Worm (Caenorhabditis elegans) whole organism, L1 larva: ENCODE measurements around the gene art-1.

ENCODE experiments used
- C04F5.9 ChIP-seq: sonication (generic microtip); optimal IDR thresholded peaks from 2 replicates; lab custom pipeline; 2016; ENCODE audit warnings: missing genetic modification characterization, missing compliant biosample characterization
- C34B4.2 ChIP-seq: sonication (generic microtip); optimal IDR thresholded peaks from 2 replicates; lab custom pipeline; 2017; ENCODE audit warnings: mild to moderate bottlenecking, missing genetic modification characterization, missing compliant biosample characterization
- F16B12.6 ChIP-seq: fragments of 150-350 bp; optimal IDR thresholded peaks from 2 replicates; lab custom pipeline; 2014; ENCODE audit warnings: missing biosample characterization, missing genetic modification characterization
- alr-1 ChIP-seq: fragments of 200-800 bp; sonication (Bioruptor generic); optimal IDR thresholded peaks from 2 replicates; lab custom pipeline; 2018; ENCODE audit warnings: borderline replicate concordance, mild to moderate bottlenecking, missing genetic modification characterization, missing compliant biosample characterization
- ama-1 ChIP-seq: fragments of 150-350 bp; optimal IDR thresholded peaks from 2 replicates; lab custom pipeline; 2014
- ceh-63 ChIP-seq: fragments of 200-800 bp; sonication (Bioruptor generic); optimal IDR thresholded peaks from 2 replicates; lab custom pipeline; 2018; ENCODE audit warnings: mild to moderate bottlenecking, missing genetic modification characterization, missing compliant biosample characterization
- ceh-8 ChIP-seq: fragments of 200-800 bp; sonication (Bioruptor generic); optimal IDR thresholded peaks from 2 replicates; lab custom pipeline; 2018; ENCODE audit warnings: mild to moderate bottlenecking, missing genetic modification characterization, moderate library complexity, missing compliant biosample characterization
- ceh-88 ChIP-seq: fragments of 200-800 bp; sonication (Bioruptor generic); IDR thresholded peaks from 2 replicates; pipeline ENCODE4 v1.3.6; 2022; ENCODE audit warnings: missing genetic modification characterization, missing compliant biosample characterization
- dpl-1 ChIP-seq, 3 experiments: fragments of 150-350 bp in 2 of 3; sonication (generic microtip) in 1 of 3; optimal IDR thresholded peaks; 2 replicates each; lab custom pipeline; 2014 to 2017; ENCODE audit warnings: missing biosample characterization in 3 of 3, missing genetic modification characterization in 3 of 3, missing genetic modification reagents in 3 of 3
- dsc-1 ChIP-seq: sonication (generic microtip); optimal IDR thresholded peaks from 2 replicates; lab custom pipeline; 2016; ENCODE audit warnings: mild to moderate bottlenecking, missing genetic modification characterization, missing compliant biosample characterization
- efl-3 ChIP-seq: fragments of 200-800 bp; sonication (Bioruptor generic); optimal IDR thresholded peaks from 2 replicates; lab custom pipeline; 2018; ENCODE audit warnings: mild to moderate bottlenecking, missing genetic modification characterization, missing compliant biosample characterization
- egl-13 ChIP-seq: sonication (generic microtip); optimal IDR thresholded peaks from 2 replicates; lab custom pipeline; 2016; ENCODE audit warnings: missing genotype, missing genetic modification reagents, missing genetic modification characterization, missing compliant biosample characterization
- egl-27 ChIP-seq, 2 experiments: fragments of 150-350 bp in 1 of 2; sonication (generic microtip); optimal IDR thresholded peaks; 3 replicates each; lab custom pipeline; 2017 to 2018; ENCODE audit warnings: missing biosample characterization in 2 of 2, missing genetic modification characterization in 2 of 2, missing genetic modification reagents in 2 of 2
- elt-2 ChIP-seq: sonication (generic microtip); optimal IDR thresholded peaks from 2 replicates; lab custom pipeline; 2016; ENCODE audit warnings: missing genetic modification characterization, mild to moderate bottlenecking, inconsistent platforms, missing compliant biosample characterization, missing genetic modification reagents
- elt-3 ChIP-seq, 6 experiments: fragments of 150-350 bp in 1 of 6; sonication (generic microtip); optimal IDR thresholded peaks; 2 replicates each; lab custom pipeline; 2017 to 2018; ENCODE audit warnings: missing biosample characterization in 6 of 6, missing genetic modification characterization in 6 of 6, inconsistent platforms in 1 of 6
- ets-5 ChIP-seq: fragments of 200-800 bp; sonication (Bioruptor generic); IDR thresholded peaks from 2 replicates; pipeline ENCODE4 v1.3.6; 2022; ENCODE audit warnings: missing genetic modification characterization, missing compliant biosample characterization
- fkh-4 ChIP-seq: sonication (generic microtip); optimal IDR thresholded peaks from 2 replicates; lab custom pipeline; 2016; ENCODE audit warnings: missing compliant biosample characterization, missing genetic modification characterization, borderline replicate concordance
- fkh-8 ChIP-seq: sonication (generic microtip); optimal IDR thresholded peaks from 2 replicates; lab custom pipeline; 2016; ENCODE audit warnings: mild to moderate bottlenecking, missing genetic modification characterization, missing compliant biosample characterization
- grh-1 ChIP-seq: fragments of 200-800 bp; sonication (Bioruptor generic); IDR thresholded peaks from 2 replicates; pipeline ENCODE4 v1.3.6; 2022; ENCODE audit warnings: missing genetic modification reagents, missing genetic modification characterization, missing compliant biosample characterization
- irx-1 ChIP-seq: sonication (generic microtip); optimal IDR thresholded peaks from 2 replicates; lab custom pipeline; 2016; ENCODE audit warnings: missing genetic modification characterization, missing compliant biosample characterization
- jun-1 ChIP-seq: fragments of 150-350 bp; optimal IDR thresholded peaks from 2 replicates; lab custom pipeline; 2014; ENCODE audit warnings: missing biosample characterization, missing genetic modification reagents, missing genetic modification characterization
- lin-14 ChIP-seq: fragments of 200-800 bp; sonication (Bioruptor generic); optimal IDR thresholded peaks from 2 replicates; lab custom pipeline; 2018; ENCODE audit warnings: mild to moderate bottlenecking, missing genetic modification characterization, moderate library complexity, missing compliant biosample characterization
- lin-39 ChIP-seq: fragments of 150-350 bp; optimal IDR thresholded peaks from 2 replicates; lab custom pipeline; 2014; ENCODE audit warnings: missing biosample characterization, missing genetic modification reagents, missing genetic modification characterization
- mab-9 ChIP-seq: fragments of 200-800 bp; sonication (Bioruptor generic); IDR thresholded peaks from 2 replicates; pipeline ENCODE4 v1.3.6; 2022; ENCODE audit warnings: missing genetic modification reagents, missing genetic modification characterization, missing compliant biosample characterization
- mef-2 ChIP-seq: fragments of 150-350 bp; optimal IDR thresholded peaks from 2 replicates; lab custom pipeline; 2014; ENCODE audit warnings: missing biosample characterization, missing genetic modification characterization
- nhr-12 ChIP-seq: sonication (generic microtip); optimal IDR thresholded peaks from 2 replicates; lab custom pipeline; 2017; ENCODE audit warnings: missing biosample characterization, missing genetic modification characterization
- nhr-19 ChIP-seq: fragments of 200-800 bp; sonication (Bioruptor generic); conservative IDR thresholded peaks from 2 replicates; pipeline ENCODE4 v1.3.6; 2022; ENCODE audit warnings: missing genetic modification characterization, missing compliant biosample characterization
- nhr-20 ChIP-seq: sonication (generic microtip); optimal IDR thresholded peaks from 2 replicates; lab custom pipeline; 2016; ENCODE audit warnings: mild to moderate bottlenecking, missing genetic modification characterization, missing compliant biosample characterization
- nhr-237 ChIP-seq: fragments of 150-350 bp; optimal IDR thresholded peaks from 2 replicates; lab custom pipeline; 2014; ENCODE audit warnings: missing biosample characterization, missing genetic modification characterization
- nhr-28 ChIP-seq: fragments of 150-350 bp; optimal IDR thresholded peaks from 2 replicates; lab custom pipeline; 2014; ENCODE audit warnings: missing biosample characterization, missing genetic modification characterization
- nhr-47 ChIP-seq: sonication (generic microtip); optimal IDR thresholded peaks from 2 replicates; lab custom pipeline; 2016; ENCODE audit warnings: mild to moderate bottlenecking, missing genetic modification characterization, moderate library complexity, missing compliant biosample characterization
- nhr-71 ChIP-seq: sonication (generic microtip); optimal IDR thresholded peaks from 2 replicates; lab custom pipeline; 2016; ENCODE audit warnings: mild to moderate bottlenecking, missing genetic modification characterization, moderate library complexity, missing compliant biosample characterization
- nhr-76 ChIP-seq: sonication (generic microtip); optimal IDR thresholded peaks from 2 replicates; lab custom pipeline; 2017; ENCODE audit warnings: missing biosample characterization, missing genetic modification characterization
- nhr-77 ChIP-seq: fragments of 150-350 bp; optimal IDR thresholded peaks from 2 replicates; lab custom pipeline; 2014; ENCODE audit warnings: missing biosample characterization, missing genetic modification characterization
- nhr-84 ChIP-seq: sonication (generic microtip); optimal IDR thresholded peaks from 2 replicates; lab custom pipeline; 2017; ENCODE audit warnings: missing biosample characterization, missing genetic modification characterization
- nhr-90 ChIP-seq: sonication (generic microtip); optimal IDR thresholded peaks from 2 replicates; lab custom pipeline; 2016; ENCODE audit warnings: mild to moderate bottlenecking, missing genetic modification characterization, missing compliant biosample characterization; ENCODE audit not compliant: poor library complexity
- pax-3 ChIP-seq: fragments of 200-800 bp; sonication (Bioruptor generic); optimal IDR thresholded peaks from 2 replicates; lab custom pipeline; 2018; ENCODE audit warnings: mild to moderate bottlenecking, missing genetic modification characterization, moderate library complexity, missing compliant biosample characterization
- pqm-1 ChIP-seq: sonication (generic microtip); optimal IDR thresholded peaks from 3 replicates; lab custom pipeline; 2017; ENCODE audit warnings: missing biosample characterization, missing genetic modification characterization
- rnt-1 ChIP-seq: sonication (generic microtip); optimal IDR thresholded peaks from 2 replicates; lab custom pipeline; 2016; ENCODE audit warnings: mild to moderate bottlenecking, missing genetic modification characterization, moderate library complexity, missing compliant biosample characterization
- snpc-4 ChIP-seq: fragments of 150-350 bp; optimal IDR thresholded peaks from 2 replicates; lab custom pipeline; 2014; ENCODE audit warnings: missing biosample characterization, missing genetic modification characterization
- snu-23 ChIP-seq: sonication (generic microtip); optimal IDR thresholded peaks from 2 replicates; lab custom pipeline; 2016; ENCODE audit warnings: missing genetic modification characterization, missing compliant biosample characterization
- sox-4 ChIP-seq: sonication (generic microtip); optimal IDR thresholded peaks from 2 replicates; lab custom pipeline; 2016; ENCODE audit warnings: missing genetic modification characterization, missing compliant biosample characterization
- sptf-1 ChIP-seq: fragments of 150-350 bp; optimal IDR thresholded peaks from 2 replicates; lab custom pipeline; 2014; ENCODE audit warnings: missing biosample characterization, missing genetic modification characterization
- sup-37 ChIP-seq: fragments of 200-800 bp; sonication (Bioruptor generic); optimal IDR thresholded peaks from 2 replicates; lab custom pipeline; 2018; ENCODE audit warnings: mild to moderate bottlenecking, missing genetic modification characterization, missing compliant biosample characterization
- tbx-2 ChIP-seq: sonication (generic microtip); optimal IDR thresholded peaks from 2 replicates; lab custom pipeline; 2016; ENCODE audit warnings: missing genetic modification characterization, missing compliant biosample characterization
- tlp-1 ChIP-seq: fragments of 150-350 bp; optimal IDR thresholded peaks from 2 replicates; lab custom pipeline; 2014; ENCODE audit warnings: missing biosample characterization, missing genetic modification characterization
- unc-130 ChIP-seq: fragments of 150-350 bp; optimal IDR thresholded peaks from 2 replicates; lab custom pipeline; 2017; ENCODE audit warnings: missing biosample characterization, missing genetic modification characterization, inconsistent platforms
- unc-30 ChIP-seq: sonication (generic microtip); optimal IDR thresholded peaks from 2 replicates; lab custom pipeline; 2017; ENCODE audit warnings: missing biosample characterization, missing genetic modification characterization
- unc-62 ChIP-seq: fragments of 150-350 bp; optimal IDR thresholded peaks from 2 replicates; lab custom pipeline; 2014; ENCODE audit warnings: missing biosample characterization, missing genetic modification reagents, missing genetic modification characterization
- unc-86 ChIP-seq: sonication (generic microtip); optimal IDR thresholded peaks from 2 replicates; lab custom pipeline; 2016; ENCODE audit warnings: missing genetic modification characterization, missing compliant biosample characterization
- unc-98 ChIP-seq: fragments of 200-800 bp; sonication (Bioruptor generic); IDR thresholded peaks from 2 replicates; pipeline ENCODE4 v1.3.6; 2022; ENCODE audit warnings: missing genetic modification characterization, missing compliant biosample characterization
- zip-4 ChIP-seq: fragments of 200-800 bp; sonication (Bioruptor generic); optimal IDR thresholded peaks from 2 replicates; lab custom pipeline; 2018; ENCODE audit warnings: mild to moderate bottlenecking, missing genetic modification characterization, moderate library complexity, missing compliant biosample characterization

art-1 gene

ce11 chrII:6951250-6951806, 20.7 kb downstream of the art-1 start, which contains the start of the genes malt-1 and ceh-38 (continued):
- TF ChIP-seq lin-39 (tag; lab: Kevin White, UChicago) (peak; percentile 94), C34B4.2 (tag; lab: Kevin White, UChicago) (no peak), egl-27 (tag; optimal IDR thresholded peaks at IDR 0.05; lab: Kevin White, UChicago) (peak; percentile 65 to 82), elt-2 (peak; percentile 86), snu-23 (GFP tag; lab: Kevin White, UChicago) (peak; percentile 98), nhr-76 (tag; lab: Kevin White, UChicago) (no peak), nhr-84 (tag; lab: Kevin White, UChicago) (no peak), pqm-1 (tag; lab: Kevin White, UChicago) (no peak), dpl-1 (GFP tag; optimal IDR thresholded peaks at IDR 0.05; lab: Kevin White, UChicago) (peak; percentile 76 to 85 (median 84)), alr-1 (tag; lab: Kevin White, UChicago) (no peak), jun-1 (peak; percentile 92), ceh-8 (peak; percentile 71), ets-5 (no peak), sptf-1 (tag; lab: Kevin White, UChicago) (no peak), fkh-4 (tag; lab: Kevin White, UChicago) (peak; percentile 67), irx-1 (tag; lab: Kevin White, UChicago) (peak; percentile 93), nhr-28 (tag; lab: Kevin White, UChicago) (no peak), snpc-4 (tag; lab: Kevin White, UChicago) (peak; percentile 93), unc-62 (GFP tag; lab: Kevin White, UChicago) (no peak), tbx-2 (peak; percentile 96), C04F5.9 (tag; lab: Kevin White, UChicago) (peak; percentile 99), unc-30 (tag; lab: Kevin White, UChicago) (peak; percentile 51), ceh-88 (GFP tag; lab: Robert Waterston, UW) (peak; percentile 84), zip-4 (peak; percentile 66), unc-86 (tag; lab: Kevin White, UChicago) (peak; percentile 97), nhr-77 (peak; percentile 96), dsc-1 (peak; percentile 92), unc-98 (0 out of 2 replicates have a peak, but pooled peaks have one; percentile 4), elt-3 (tag; optimal IDR thresholded peaks at IDR 0.05; lab: Kevin White, UChicago) (peak in 3 of 6 experiments; percentile 19 to 76 (median 75)), egl-13 (tag; lab: Kevin White, UChicago) (peak; percentile 88), rnt-1 (tag; lab: Kevin White, UChicago) (peak; percentile 95), nhr-71 (tag; lab: Kevin White, UChicago) (peak; percentile 98), nhr-19 (GFP tag; lab: Robert Waterston, UW) (peak; percentile 92), nhr-90 (tag; lab: Kevin White, UChicago) (peak; percentile 89), fkh-8 (tag; lab: Kevin White, UChicago) (peak; percentile 97), ama-1 (lab: Kevin White, UChicago) (peak; percentile 81), grh-1 (GFP tag; lab: Robert Waterston, UW) (peak; percentile 76), tlp-1 (tag; lab: Kevin White, UChicago) (no peak), ceh-63 (GFP tag; lab: Kevin White, UChicago) (peak; percentile 84), nhr-20 (peak; percentile 96), efl-3 (no peak), nhr-12 (tag; lab: Kevin White, UChicago) (no peak), pax-3 (peak; percentile 86), nhr-47 (tag; lab: Kevin White, UChicago) (peak; percentile 96), sox-4 (peak; percentile 76), lin-14 (GFP tag; lab: Kevin White, UChicago) (peak; percentile 98), nhr-237 (tag; lab: Kevin White, UChicago) (peak; percentile 90), F16B12.6 (peak; percentile 64), mef-2 (tag; lab: Kevin White, UChicago) (peak; percentile 78), unc-130 (tag; lab: Kevin White, UChicago) (peak; percentile 32), mab-9 (GFP tag; lab: Robert Waterston, UW) (peak; percentile 80), sup-37 (GFP tag; lab: Kevin White, UChicago) (peak; percentile 74)
